Fruit fly (Drosophila melanogaster): ENCODE data around the gene CG13685.

dm6 chr3L:7774698-7775097 is 27.6 kb downstream of the CG13685 start:
- no peak for TF ChIP-seq CG17612 (GFP tag; IDR thresholded peaks at IDR 0.05)
- no peak for TF ChIP-seq CG12659 (GFP tag; optimal IDR thresholded peaks at IDR 0.05)
- TF ChIP-seq CG30020 (tag; optimal IDR thresholded peaks at IDR 0.05): no peak
- TF ChIP-seq Hr39 (optimal IDR thresholded peaks at IDR 0.05): no peak
- TF ChIP-seq Fer3 (tag; optimal IDR thresholded peaks at IDR 0.05): no peak
- no peak for TF ChIP-seq CG5180 (GFP tag; optimal IDR thresholded peaks at IDR 0.05)
- no peak for TF ChIP-seq CG18476 (GFP tag; optimal IDR thresholded peaks at IDR 0.05)
